Worm (Caenorhabditis elegans) whole organism, L4/young adult: ENCODE data around the gene ZK637.4.

Experiments
- dao-5 ChIP-seq: sonication (generic microtip); optimal IDR thresholded peaks from 2 replicates; lab custom pipeline; 2016; ENCODE audit warnings: missing genotype, missing genetic modification characterization, moderate library complexity, missing compliant biosample characterization
- him-1 ChIP-seq: sonication (generic microtip); optimal IDR thresholded peaks from 2 replicates; lab custom pipeline; 2016; ENCODE audit warnings: missing genotype, missing genetic modification reagents, missing genetic modification characterization, missing compliant biosample characterization

- no peak for TF ChIP-seq dao-5 (tag; lab: Kevin White, UChicago)
- TF ChIP-seq him-1 (tag; lab: Kevin White, UChicago): peak; percentile 87
Observed at ce11 chrIII:8904044-8904443, 10.5 kb downstream of the ZK637.4 start, which contains the start of gene lin-9.
